Fruit fly (Drosophila melanogaster): ENCODE results near the gene CG11162.

Gene CG11162

dm6 chrX:13634254-13634999 is 42.3 kb upstream of the CG11162 start (continued):
- TF ChIP-seq ci (GFP tag; IDR thresholded peaks at IDR 0.05) (peak; percentile 64; the same call in 2 of the 3 replicates), gro (GFP tag; optimal IDR thresholded peaks at IDR 0.05) (peak; percentile 74), Lpt (GFP tag; optimal IDR thresholded peaks at IDR 0.05) (no peak), nau (GFP tag; optimal IDR thresholded peaks at IDR 0.05) (peak; percentile 44), CG8359 (GFP tag; optimal IDR thresholded peaks at IDR 0.05; ENCODE audit: borderline replicate concordance) (no peak), chn (GFP tag; optimal IDR thresholded peaks at IDR 0.05) (peak; percentile 25), CG2889 (GFP tag; IDR thresholded peaks at IDR 0.05) (no peak), CG31441 (GFP tag; IDR thresholded peaks at IDR 0.05) (peak; percentile 40; the same call in 1 of the 2 replicates), bcd (GFP tag; optimal IDR thresholded peaks at IDR 0.05) (peak; percentile 33), CG30431 (GFP tag; optimal IDR thresholded peaks at IDR 0.05) (no peak), wek (GFP tag; optimal IDR thresholded peaks at IDR 0.05) (peak; percentile 77), Dip3 (GFP tag; optimal IDR thresholded peaks at IDR 0.05) (peak; percentile 65), CG10209 (GFP tag; optimal IDR thresholded peaks at IDR 0.05) (peak; percentile 63), sisA (GFP tag; IDR thresholded peaks at IDR 0.05) (no peak), inv (GFP tag; IDR thresholded peaks at IDR 0.05; ENCODE audit: partially characterized antibody) (no peak), tup (GFP tag; optimal IDR thresholded peaks at IDR 0.05) (peak; percentile 6), Myb (GFP tag; optimal IDR thresholded peaks at IDR 0.05) (peak; percentile 27), Nf-YC (tag; optimal IDR thresholded peaks at IDR 0.05) (peak; percentile 42), lov (optimal IDR thresholded peaks at IDR 0.05) (no peak), lov (GFP tag; IDR thresholded peaks at IDR 0.05) (no peak), scrt (GFP tag; optimal IDR thresholded peaks at IDR 0.05) (peak; percentile 42), Bdp1 (GFP tag; optimal IDR thresholded peaks at IDR 0.05) (no peak), danr (GFP tag; IDR thresholded peaks at IDR 0.05) (no peak), HLH54F (GFP tag; optimal IDR thresholded peaks at IDR 0.05) (peak; percentile 48), Poxn (GFP tag; IDR thresholded peaks at IDR 0.05) (no peak), CG15269 (tag; optimal IDR thresholded peaks at IDR 0.05) (peak; percentile 34), CG8924 (tag; optimal IDR thresholded peaks at IDR 0.05) (peak; percentile 6), Ets65A (GFP tag) (peak; percentile 92), peb (GFP tag; IDR thresholded peaks at IDR 0.05) (no peak), trem (tag; optimal IDR thresholded peaks at IDR 0.05) (no peak), fd102C (GFP tag; optimal IDR thresholded peaks at IDR 0.05) (no peak), Dll (GFP tag; IDR thresholded peaks at IDR 0.05; ENCODE audit: partially characterized antibody) (no peak), CG13296 (GFP tag; optimal IDR thresholded peaks at IDR 0.05) (peak; percentile 80), CG8478 (optimal IDR thresholded peaks at IDR 0.05) (no peak), lbe (GFP tag; optimal IDR thresholded peaks at IDR 0.05) (peak; percentile 7), zen (tag; optimal IDR thresholded peaks at IDR 0.05) (no peak), bab2 (GFP tag; optimal IDR thresholded peaks at IDR 0.05) (peak; percentile 62), insv (GFP tag; optimal IDR thresholded peaks at IDR 0.05) (peak in 1 of 2 experiments; percentile 49), sd (tag; optimal IDR thresholded peaks at IDR 0.05) (peak; percentile 42), cad (GFP tag; optimal IDR thresholded peaks at IDR 0.05) (no peak), Aef1 (GFP tag; IDR thresholded peaks at IDR 0.05) (no peak; the same call in 2 of the 3 replicates), CG3163 (GFP tag; optimal IDR thresholded peaks at IDR 0.05) (no peak), CG5245 (GFP tag; optimal IDR thresholded peaks at IDR 0.05) (no peak), corto (GFP tag; optimal IDR thresholded peaks at IDR 0.05) (no peak), nerfin-2 (GFP tag; IDR thresholded peaks at IDR 0.05; ENCODE audit: partially characterized antibody) (no peak), Vsx1 (GFP tag; optimal IDR thresholded peaks at IDR 0.05) (peak; percentile 25), Med (GFP tag) (peak; percentile 91), slou (GFP tag; optimal IDR thresholded peaks at IDR 0.05) (peak; percentile 3), Neu2 (GFP tag; optimal IDR thresholded peaks at IDR 0.05; ENCODE audit: borderline replicate concordance) (no peak), CG7928 (GFP tag; optimal IDR thresholded peaks at IDR 0.05) (no peak)
